Fruit fly (Drosophila melanogaster) whole organism: ENCODE measurements around the gene Awh.

ENCODE experiments used
- CG8478 ChIP-seq: fragments of >200 bp; optimal IDR thresholded peaks from 2 replicates; lab custom pipeline; 2018; ENCODE audit warnings: inconsistent platforms
- Dll ChIP-seq: fragments of >200 bp; optimal IDR thresholded peaks from 2 replicates; lab custom pipeline; 2017
- pan ChIP-seq: fragments of >200 bp; optimal IDR thresholded peaks from 2 replicates; lab custom pipeline; 2017
- psq ChIP-seq: fragments of >200 bp; optimal IDR thresholded peaks from 2 replicates; lab custom pipeline; 2017
- usp ChIP-seq: fragments of >200 bp; optimal IDR thresholded peaks from 2 replicates; lab custom pipeline; 2017; ENCODE audit warnings: missing biosample characterization, missing genetic modification characterization, mixed read lengths

DNA sequence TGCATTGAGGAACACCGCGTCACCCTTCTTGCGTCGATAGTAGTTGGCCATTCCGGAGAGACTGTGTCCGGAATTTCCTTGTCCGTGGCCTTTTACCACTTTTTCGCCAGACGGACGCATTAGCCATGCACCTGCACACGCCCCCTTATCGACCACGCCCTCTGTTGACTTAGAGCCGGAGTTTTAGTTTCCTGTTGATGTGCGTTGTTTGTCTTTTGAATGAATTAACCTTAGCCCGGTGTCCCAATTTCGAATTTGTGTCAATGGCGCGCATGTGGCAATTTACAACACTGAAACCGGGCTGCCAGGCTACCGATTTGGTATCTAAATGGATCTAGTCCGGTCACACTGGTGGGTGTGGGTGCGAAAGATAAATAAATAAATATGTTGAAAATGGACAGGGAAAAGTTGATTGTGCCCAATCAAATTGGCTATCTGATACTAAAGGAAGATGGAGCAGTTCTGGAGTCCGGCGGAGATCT lies 50.6 kb downstream of the Awh start, which contains the start of the genes Gr63a and Lamtor4:
- TF ChIP-seq Dll (lab: Kevin White, UChicago) (no peak), CG8478 (lab: Kevin White, UChicago) (no peak), psq (lab: Kevin White, UChicago) (no peak), pan (lab: Kevin White, UChicago) (no peak), usp (GFP tag; lab: Kevin White, UChicago) (no peak)
